Fruit fly (Drosophila melanogaster) whole organism, embryonic: Measurements from ENCODE around the gene CG17906.

ENCODE experiments used
- ATbp ChIP-seq: fragments of 200-800 bp; sonication (Bioruptor generic); optimal IDR thresholded peaks from 2 replicates; lab custom pipeline; 2017; ENCODE audit warnings: missing biosample characterization, mild to moderate bottlenecking, missing genetic modification characterization, missing genetic modification reagents
- Aef1 ChIP-seq: fragments of 200-800 bp; sonication (Bioruptor generic); IDR thresholded peaks from 3 replicates; pipeline ENCODE4 v1.3.6; 2022; ENCODE audit warnings: missing biosample characterization, missing genetic modification characterization
- Atf3 ChIP-seq: fragments of 200-800 bp; sonication (Bioruptor generic); optimal IDR thresholded peaks from 3 replicates; lab custom pipeline; 2016; ENCODE audit warnings: missing biosample characterization, missing genetic modification characterization
- Atf6 ChIP-seq: fragments of 200-800 bp; sonication (Bioruptor generic); IDR thresholded peaks from 2 replicates; pipeline ENCODE4 v1.3.6; 2022; ENCODE audit warnings: missing biosample characterization, missing genetic modification characterization
- Awh ChIP-seq: fragments of 200-800 bp; sonication (Bioruptor generic); IDR thresholded peaks from 2 replicates; pipeline ENCODE4, ENCODE4 v1.3.6; 2022; ENCODE audit warnings: missing biosample characterization, missing genetic modification characterization
- Bgb ChIP-seq: fragments of 200-800 bp; sonication (Bioruptor generic); IDR thresholded peaks from 2 replicates; pipeline ENCODE4 v1.3.6; 2022; ENCODE audit warnings: missing biosample characterization, missing genetic modification characterization; ENCODE audit not compliant: partially characterized antibody
- CG12104 ChIP-seq: fragments of 200-800 bp; sonication (Bioruptor generic); optimal IDR thresholded peaks from 3 replicates; lab custom pipeline; 2016; ENCODE audit warnings: missing biosample characterization, missing genetic modification characterization
- CG13287 ChIP-seq: fragments of 200-800 bp; sonication (Bioruptor generic); IDR thresholded peaks from 2 replicates; pipeline ENCODE4 v1.3.6; 2022; ENCODE audit warnings: missing biosample characterization, missing genetic modification characterization; ENCODE audit not compliant: partially characterized antibody
- CG15601 ChIP-seq: fragments of 200-800 bp; sonication (Bioruptor generic); optimal IDR thresholded peaks from 3 replicates; lab custom pipeline; 2019; ENCODE audit warnings: missing biosample characterization, mild to moderate bottlenecking, missing genetic modification characterization, moderate library complexity
- CG17186 ChIP-seq: fragments of 200-800 bp; sonication (Bioruptor generic); optimal IDR thresholded peaks from 3 replicates; lab custom pipeline; 2017; ENCODE audit warnings: missing biosample characterization, missing genetic modification reagents, missing genetic modification characterization
- CG17568 ChIP-seq: fragments of 200-800 bp; sonication (Bioruptor generic); optimal IDR thresholded peaks from 2 replicates; lab custom pipeline; 2018; ENCODE audit warnings: missing biosample characterization, mild to moderate bottlenecking, missing genetic modification characterization, moderate library complexity
- CG17829 ChIP-seq: fragments of 200-800 bp; optimal IDR thresholded peaks from 2 replicates; lab custom pipeline; 2019; ENCODE audit warnings: missing biosample characterization, mild to moderate bottlenecking, missing genetic modification characterization, moderate library complexity
- CG18011 ChIP-seq: fragments of 200-800 bp; sonication (Bioruptor generic); optimal IDR thresholded peaks from 2 replicates; lab custom pipeline; 2017; ENCODE audit warnings: missing biosample characterization, missing genetic modification characterization, mild to moderate bottlenecking, moderate library complexity, missing genotype
- CG2199 ChIP-seq: fragments of 200-800 bp; sonication (Bioruptor generic); IDR thresholded peaks from 3 replicates; pipeline ENCODE4 v1.3.6; 2022; ENCODE audit warnings: missing biosample characterization, missing genetic modification characterization
- CG31224 ChIP-seq: fragments of 200-800 bp; sonication (Bioruptor generic); IDR thresholded peaks from 2 replicates; pipeline ENCODE4 v1.3.6; 2022; ENCODE audit warnings: missing biosample characterization, missing genetic modification characterization
- CG32767 ChIP-seq: fragments of 200-800 bp; sonication (Bioruptor generic); IDR thresholded peaks from 2 replicates; pipeline ENCODE4 v1.3.6; 2022; ENCODE audit warnings: missing biosample characterization, missing genetic modification characterization
- CG32772 ChIP-seq: fragments of 200-800 bp; sonication (Bioruptor generic); IDR thresholded peaks from 2 replicates; pipeline ENCODE4 v1.3.6; 2022; ENCODE audit warnings: missing biosample characterization, missing genetic modification characterization
- CG33557 ChIP-seq: fragments of 200-800 bp; sonication (Bioruptor generic); optimal IDR thresholded peaks from 2 replicates; lab custom pipeline; 2019; ENCODE audit warnings: missing biosample characterization, mild to moderate bottlenecking, missing genetic modification characterization, moderate library complexity
- CG34376 ChIP-seq: fragments of 200-800 bp; sonication (Bioruptor generic); optimal IDR thresholded peaks from 2 replicates; lab custom pipeline; 2018; ENCODE audit warnings: missing biosample characterization, mild to moderate bottlenecking, missing genetic modification characterization
- CG34422 ChIP-seq: fragments of 200-800 bp; sonication (Bioruptor generic); IDR thresholded peaks from 3 replicates; pipeline ENCODE4 v1.3.6; 2022; ENCODE audit warnings: missing biosample characterization, missing genetic modification characterization
- CG6683 ChIP-seq: fragments of 200-800 bp; sonication (Bioruptor generic); optimal IDR thresholded peaks from 2 replicates; lab custom pipeline; 2017; ENCODE audit warnings: missing biosample characterization, mild to moderate bottlenecking, missing genetic modification characterization, missing genetic modification reagents
- CG6813 ChIP-seq: fragments of 200-800 bp; sonication (Bioruptor generic); optimal IDR thresholded peaks from 2 replicates; lab custom pipeline; 2017; ENCODE audit warnings: missing biosample characterization, missing genetic modification characterization, mild to moderate bottlenecking, moderate library complexity, missing genetic modification reagents
- CG6854 ChIP-seq: fragments of 200-800 bp; sonication (Bioruptor generic); optimal IDR thresholded peaks from 3 replicates; lab custom pipeline; 2017; ENCODE audit warnings: missing biosample characterization, mild to moderate bottlenecking, missing genetic modification characterization
- CG7271 ChIP-seq: fragments of 200-800 bp; sonication (Bioruptor generic); optimal IDR thresholded peaks from 2 replicates; lab custom pipeline; 2018; ENCODE audit warnings: missing biosample characterization, mild to moderate bottlenecking, missing genetic modification characterization, moderate library complexity
- CG7839 ChIP-seq: fragments of 200-800 bp; sonication (Bioruptor generic); optimal IDR thresholded peaks from 3 replicates; lab custom pipeline; 2018; ENCODE audit warnings: missing biosample characterization, mild to moderate bottlenecking, missing genetic modification characterization, moderate library complexity
- D ChIP-seq, 2 experiments: fragments of 200-800 bp in 1 of 2; fragments of >200 bp in 1 of 2; sonication (Bioruptor generic) in 1 of 2; optimal IDR thresholded peaks; 2 replicates in 1 of 2; 3 replicates in 1 of 2; lab custom pipeline; 2017; ENCODE audit warnings: mild to moderate bottlenecking in 1 of 2, missing biosample characterization in 1 of 2, missing genetic modification characterization in 1 of 2, missing genetic modification reagents in 1 of 2
- Dad ChIP-seq: fragments of 200-800 bp; sonication (Bioruptor generic); optimal IDR thresholded peaks from 3 replicates; lab custom pipeline; 2016; ENCODE audit warnings: missing biosample characterization, missing genetic modification characterization
- Dek ChIP-seq: fragments of 200-800 bp; sonication (Bioruptor generic); optimal IDR thresholded peaks from 3 replicates; lab custom pipeline; 2019; ENCODE audit warnings: missing biosample characterization, mild to moderate bottlenecking, missing genetic modification characterization, moderate library complexity
- Dref ChIP-seq: fragments of 200-800 bp; sonication (Bioruptor generic); IDR thresholded peaks from 2 replicates; pipeline ENCODE4 v1.3.6; 2022; ENCODE audit warnings: missing biosample characterization, missing genetic modification characterization
- H15 ChIP-seq: fragments of 200-800 bp; sonication (Bioruptor generic); IDR thresholded peaks from 3 replicates; pipeline ENCODE4 v1.3.6; 2022; ENCODE audit warnings: missing biosample characterization, missing genetic modification characterization
- NFAT ChIP-seq: fragments of 200-800 bp; sonication (Bioruptor generic); IDR thresholded peaks from 2 replicates; pipeline ENCODE4 v1.3.6; 2022; ENCODE audit warnings: missing biosample characterization, missing genetic modification characterization
- Oli ChIP-seq: fragments of 200-800 bp; sonication (Bioruptor generic); optimal IDR thresholded peaks from 2 replicates; lab custom pipeline; 2018; ENCODE audit warnings: missing biosample characterization, mild to moderate bottlenecking, missing genetic modification characterization, moderate library complexity
- PHDP ChIP-seq: fragments of 200-800 bp; sonication (Bioruptor generic); optimal IDR thresholded peaks from 3 replicates; lab custom pipeline; 2018; ENCODE audit warnings: missing biosample characterization, mild to moderate bottlenecking, missing genetic modification characterization, moderate library complexity
- Rfx ChIP-seq: fragments of 200-800 bp; sonication (Bioruptor generic); IDR thresholded peaks from 2 replicates; pipeline ENCODE4 v1.3.6; 2022; ENCODE audit warnings: missing biosample characterization, missing genetic modification characterization
- ara ChIP-seq: fragments of 200-800 bp; sonication (Bioruptor generic); IDR thresholded peaks from 2 replicates; pipeline ENCODE4 v1.3.6; 2022; ENCODE audit warnings: missing biosample characterization, missing genetic modification characterization
- ash1 ChIP-seq: fragments of 200-800 bp; sonication (Bioruptor generic); optimal IDR thresholded peaks from 2 replicates; lab custom pipeline; 2018; ENCODE audit warnings: missing biosample characterization, mild to moderate bottlenecking, missing genetic modification characterization
- btn ChIP-seq: fragments of 200-800 bp; sonication (Bioruptor generic); optimal IDR thresholded peaks from 2 replicates; lab custom pipeline; 2016; ENCODE audit warnings: missing biosample characterization, missing genetic modification characterization
- chn ChIP-seq: fragments of 200-800 bp; sonication (Bioruptor generic); optimal IDR thresholded peaks from 2 replicates; lab custom pipeline; 2016; ENCODE audit warnings: missing biosample characterization, missing genetic modification characterization
- cwo ChIP-seq: fragments of 200-800 bp; sonication (Bioruptor generic); optimal IDR thresholded peaks from 3 replicates; lab custom pipeline; 2017; ENCODE audit warnings: missing biosample characterization, missing genetic modification characterization, mild to moderate bottlenecking, moderate library complexity, missing genetic modification reagents
- dm ChIP-seq: fragments of 200-800 bp; sonication (Bioruptor generic); optimal IDR thresholded peaks from 3 replicates; lab custom pipeline; 2016; ENCODE audit warnings: missing biosample characterization, missing genetic modification characterization
- en ChIP-seq: fragments of 200-800 bp; sonication (Bioruptor generic); optimal IDR thresholded peaks from 2 replicates; lab custom pipeline; 2016; ENCODE audit warnings: missing biosample characterization, missing genetic modification characterization
- kah ChIP-seq: fragments of 200-800 bp; sonication (Bioruptor generic); optimal IDR thresholded peaks from 2 replicates; lab custom pipeline; 2018; ENCODE audit warnings: missing biosample characterization, mild to moderate bottlenecking, missing genetic modification characterization
- mam ChIP-seq: fragments of 200-800 bp; sonication (Bioruptor generic); optimal IDR thresholded peaks from 3 replicates; lab custom pipeline; 2016; ENCODE audit warnings: missing biosample characterization, missing genetic modification characterization
- pros ChIP-seq: fragments of 200-800 bp; sonication (Bioruptor generic); optimal IDR thresholded peaks from 3 replicates; lab custom pipeline; 2019; ENCODE audit warnings: missing biosample characterization, mild to moderate bottlenecking, missing genetic modification characterization, moderate library complexity
- pum ChIP-seq: fragments of 200-800 bp; sonication (Bioruptor generic); optimal IDR thresholded peaks from 2 replicates; lab custom pipeline; 2016; ENCODE audit warnings: missing biosample characterization, missing genetic modification characterization
- sens-2 ChIP-seq: fragments of 200-800 bp; sonication (Bioruptor generic); IDR thresholded peaks from 2 replicates; pipeline ENCODE4 v1.3.6; 2022; ENCODE audit warnings: missing biosample characterization, missing genetic modification characterization
- sr ChIP-seq: fragments of 200-800 bp; sonication (Bioruptor generic); IDR thresholded peaks from 3 replicates; pipeline ENCODE4 v1.3.6; 2022; ENCODE audit warnings: missing biosample characterization, missing genetic modification characterization
- tll ChIP-seq, 2 experiments: fragments of 200-800 bp in 1 of 2; fragments of >200 bp in 1 of 2; sonication (Bioruptor generic) in 1 of 2; optimal IDR thresholded peaks; 2 replicates each; lab custom pipeline; 2017 to 2019; ENCODE audit warnings: missing biosample characterization in 2 of 2, missing genetic modification characterization in 2 of 2, mild to moderate bottlenecking in 1 of 2, moderate library complexity in 1 of 2
- zen2 ChIP-seq: fragments of 200-800 bp; sonication (Bioruptor generic); IDR thresholded peaks from 3 replicates; pipeline ENCODE4 v1.3.6; 2022; ENCODE audit warnings: missing biosample characterization, missing genetic modification characterization; ENCODE audit not compliant: partially characterized antibody

The CG17906 gene

dm6 chr2L:8997285-8997684 is 3.1 kb downstream of the CG17906 start, which contains the start of the genes alien and CG18661 (continued):
- TF ChIP-seq sr (peak; percentile 73; the same call in 1 of the 3 replicates), ash1 (GFP tag; lab: Kevin White, UChicago) (no peak), PHDP (tag; lab: Kevin White, UChicago) (peak; percentile 72), pros (GFP tag; lab: Kevin White, UChicago) (no peak), NFAT (peak; percentile 92), CG7839 (tag; lab: Kevin White, UChicago) (peak; percentile 87), CG18011 (GFP tag; lab: Kevin White, UChicago) (peak; percentile 61), ara (GFP tag; lab: Robert Waterston, UW) (peak; percentile 66; the same call in 1 of the 2 replicates), Dek (tag; lab: Kevin White, UChicago) (peak; percentile 84), CG34376 (peak; percentile 4), zen2 (no peak), Oli (tag; lab: Kevin White, UChicago) (peak; percentile 40), CG33557 (GFP tag; lab: Kevin White, UChicago) (peak; percentile 27), kah (GFP tag; lab: Kevin White, UChicago) (no peak), CG34422 (GFP tag; lab: Robert Waterston, UW) (peak; percentile 93; the same call in 2 of the 3 replicates), CG2199 (peak; percentile 80; the same call in 2 of the 3 replicates), Atf3 (GFP tag; lab: Kevin White, UChicago) (peak; percentile 94), CG17186 (GFP tag; lab: Kevin White, UChicago) (peak; percentile 68), Dad (GFP tag; lab: Kevin White, UChicago) (peak; percentile 59), CG6854 (GFP tag; lab: Kevin White, UChicago) (no peak), Rfx (peak; percentile 96), Dref (GFP tag; lab: Robert Waterston, UW) (peak; percentile 74), mam (GFP tag; lab: Kevin White, UChicago) (peak; percentile 98), CG12104 (GFP tag; lab: Kevin White, UChicago) (peak; percentile 43), CG32772 (peak; percentile 91), tll (GFP tag; optimal IDR thresholded peaks at IDR 0.05; lab: Kevin White, UChicago) (peak in 1 of 2 experiments; percentile 17), en (GFP tag; lab: Kevin White, UChicago) (peak; percentile 47), CG32767 (GFP tag; lab: Robert Waterston, UW) (peak; percentile 82), CG13287 (peak; percentile 81), sens-2 (peak; percentile 92), Bgb (GFP tag; lab: Robert Waterston, UW) (peak; percentile 40; the same call in 1 of the 2 replicates), Atf6 (peak; percentile 87), Awh (GFP tag; lab: Robert Waterston, UW) (peak; percentile 69), dm (GFP tag; lab: Kevin White, UChicago) (peak; percentile 88), H15 (peak; percentile 85; the same call in 2 of the 3 replicates), CG15601 (peak; percentile 53), pum (peak; percentile 95), cwo (GFP tag; lab: Kevin White, UChicago) (peak; percentile 11), CG17829 (tag; lab: Kevin White, UChicago) (peak; percentile 64), D (optimal IDR thresholded peaks at IDR 0.05; lab: Kevin White, UChicago) (no peak), D (GFP tag; optimal IDR thresholded peaks at IDR 0.05; lab: Kevin White, UChicago) (peak; percentile 71), CG6683 (GFP tag; lab: Kevin White, UChicago) (no peak), CG17568 (no peak), CG7271 (tag; lab: Kevin White, UChicago) (no peak), btn (GFP tag; lab: Kevin White, UChicago) (peak; percentile 29), Aef1 (GFP tag; lab: Robert Waterston, UW) (peak; percentile 98), CG31224 (peak; percentile 74), chn (GFP tag; lab: Kevin White, UChicago) (peak; percentile 86), ATbp (no peak), CG6813 (GFP tag; lab: Kevin White, UChicago) (no peak)
